Worm (Caenorhabditis elegans): Measurements from ENCODE around the gene C34F11.2.
A peak's percentile ranks its signal among the peaks of the same experiment; 100 is the strongest.

C34F11.2 gene

ce11 chrII:5229596-5229995, 17.5 kb downstream of the C34F11.2 start, which contains the start of gene EGAP2.2:
Gene EGAP2.2 (plus strand): TSS chrII:5229896.
- TF ChIP-seq T22C8.4 (GFP tag; IDR thresholded peaks at IDR 0.05) (no peak), ztf-23 (GFP tag; IDR thresholded peaks at IDR 0.05) (no peak), med-1 (GFP tag; optimal IDR thresholded peaks at IDR 0.05; ENCODE audit: insufficient read depth) (no peak)

ce11 chrII:5231111-5231510, 19.0 kb downstream of the C34F11.2 start, which contains the start of gene EGAP2.1:
Gene EGAP2.1 (plus strand): TSS chrII:5231411.
- 0 out of 2 replicates have a peak, but pooled peaks have one; percentile 34 for TF ChIP-seq T22C8.4 (GFP tag; IDR thresholded peaks at IDR 0.05)
- TF ChIP-seq cog-1 (tag; optimal IDR thresholded peaks at IDR 0.05), result no peak
- no peak for TF ChIP-seq ztf-29 (GFP tag; IDR thresholded peaks at IDR 0.05)
- TF ChIP-seq flt-1 (GFP tag; IDR thresholded peaks at IDR 0.05), result peak; percentile 49; the same call in 1 of the 2 replicates
- no peak for TF ChIP-seq ztf-23 (GFP tag; IDR thresholded peaks at IDR 0.05)
- no peak for TF ChIP-seq tab-1 (GFP tag; IDR thresholded peaks at IDR 0.05)
- TF ChIP-seq med-1 (GFP tag; optimal IDR thresholded peaks at IDR 0.05; ENCODE audit: insufficient read depth), result no peak
- TF ChIP-seq klf-2 (GFP tag; conservative IDR thresholded peaks at IDR 0.05), result no peak
- TF ChIP-seq ref-1 (GFP tag; conservative IDR thresholded peaks at IDR 0.05), result no peak

ce11 chrII:5234728-5235127, 22.7 kb downstream of the C34F11.2 start:
- TF ChIP-seq ztf-29 (GFP tag; IDR thresholded peaks at IDR 0.05) (no peak), ztf-23 (GFP tag; IDR thresholded peaks at IDR 0.05) (no peak), ref-1 (GFP tag; conservative IDR thresholded peaks at IDR 0.05) (no peak), T22C8.4 (GFP tag; IDR thresholded peaks at IDR 0.05) (no peak), klf-2 (GFP tag; conservative IDR thresholded peaks at IDR 0.05) (no peak), cog-1 (tag; optimal IDR thresholded peaks at IDR 0.05) (no peak), tab-1 (GFP tag; IDR thresholded peaks at IDR 0.05) (no peak), flt-1 (GFP tag; IDR thresholded peaks at IDR 0.05) (no peak), med-1 (GFP tag; optimal IDR thresholded peaks at IDR 0.05; ENCODE audit: insufficient read depth) (no peak)

ce11 chrII:5235758-5236157, 23.7 kb downstream of the C34F11.2 start, which contains the start of gene pho-1:
Gene pho-1 (minus strand): TSS chrII:5235846.
- TF ChIP-seq flt-1 (GFP tag; IDR thresholded peaks at IDR 0.05) (no peak), tab-1 (GFP tag; IDR thresholded peaks at IDR 0.05) (no peak), ztf-29 (GFP tag; IDR thresholded peaks at IDR 0.05) (no peak), klf-2 (GFP tag; conservative IDR thresholded peaks at IDR 0.05) (no peak), cog-1 (tag; optimal IDR thresholded peaks at IDR 0.05) (no peak), T22C8.4 (GFP tag; IDR thresholded peaks at IDR 0.05) (no peak)

ce11 chrII:5237699-5238098, 25.6 kb downstream of the C34F11.2 start:
- peak; percentile 62; the same call in 1 of the 2 replicates for TF ChIP-seq ztf-29 (GFP tag; IDR thresholded peaks at IDR 0.05)
- peak; percentile 72 for TF ChIP-seq flt-1 (GFP tag; IDR thresholded peaks at IDR 0.05)
- TF ChIP-seq ref-1 (GFP tag; conservative IDR thresholded peaks at IDR 0.05), result 0 out of 2 replicates have a peak, but pooled peaks have one; percentile 15
- no peak for TF ChIP-seq klf-2 (GFP tag; conservative IDR thresholded peaks at IDR 0.05)
- no peak for TF ChIP-seq T22C8.4 (GFP tag; IDR thresholded peaks at IDR 0.05)
- TF ChIP-seq ztf-23 (GFP tag; IDR thresholded peaks at IDR 0.05), result peak; percentile 56; the same call in 1 of the 2 replicates

- no peak for TF ChIP-seq ztf-23 (GFP tag; IDR thresholded peaks at IDR 0.05)
- TF ChIP-seq med-1 (GFP tag; optimal IDR thresholded peaks at IDR 0.05; ENCODE audit: insufficient read depth), result no peak
- TF ChIP-seq ztf-29 (GFP tag; IDR thresholded peaks at IDR 0.05), result no peak
- TF ChIP-seq klf-2 (GFP tag; conservative IDR thresholded peaks at IDR 0.05), result no peak
- TF ChIP-seq tab-1 (GFP tag; IDR thresholded peaks at IDR 0.05), result no peak
- no peak for TF ChIP-seq ref-1 (GFP tag; conservative IDR thresholded peaks at IDR 0.05)
- no peak for TF ChIP-seq T22C8.4 (GFP tag; IDR thresholded peaks at IDR 0.05)
Observed at ce11 chrII:5238366-5238765, 26.3 kb downstream of the C34F11.2 start, which contains the start of gene pho-4. Gene pho-4 (minus strand): TSS chrII:5238466.

ce11 chrII:5241560-5241959, 29.5 kb downstream of the C34F11.2 start, which contains the start of gene T16D1.1:
Gene T16D1.1 (minus strand): TSS chrII:5241660.
- no peak for TF ChIP-seq T22C8.4 (GFP tag; IDR thresholded peaks at IDR 0.05)
- no peak for TF ChIP-seq flt-1 (GFP tag; IDR thresholded peaks at IDR 0.05)
- TF ChIP-seq ref-1 (GFP tag; conservative IDR thresholded peaks at IDR 0.05), result no peak
- TF ChIP-seq ztf-29 (GFP tag; IDR thresholded peaks at IDR 0.05), result no peak
- no peak for TF ChIP-seq ztf-23 (GFP tag; IDR thresholded peaks at IDR 0.05)
- TF ChIP-seq tab-1 (GFP tag; IDR thresholded peaks at IDR 0.05), result no peak
- TF ChIP-seq med-1 (GFP tag; optimal IDR thresholded peaks at IDR 0.05; ENCODE audit: insufficient read depth), result no peak
- no peak for TF ChIP-seq cog-1 (tag; optimal IDR thresholded peaks at IDR 0.05)

- TF ChIP-seq ref-1 (GFP tag; conservative IDR thresholded peaks at IDR 0.05), result no peak
- no peak for TF ChIP-seq tab-1 (GFP tag; IDR thresholded peaks at IDR 0.05)
- TF ChIP-seq flt-1 (GFP tag; IDR thresholded peaks at IDR 0.05), result no peak
- TF ChIP-seq klf-2 (GFP tag; conservative IDR thresholded peaks at IDR 0.05), result no peak
- TF ChIP-seq med-1 (GFP tag; optimal IDR thresholded peaks at IDR 0.05; ENCODE audit: insufficient read depth), result no peak
- no peak for TF ChIP-seq ztf-23 (GFP tag; IDR thresholded peaks at IDR 0.05)
- TF ChIP-seq T22C8.4 (GFP tag; IDR thresholded peaks at IDR 0.05), result no peak
- no peak for TF ChIP-seq ztf-29 (GFP tag; IDR thresholded peaks at IDR 0.05)
- no peak for TF ChIP-seq cog-1 (tag; optimal IDR thresholded peaks at IDR 0.05)
Observed at ce11 chrII:5246791-5247361, 34.8 kb downstream of the C34F11.2 start, which contains the start of gene ptr-6. Gene ptr-6 (minus strand): TSS chrII:5246837.

ce11 chrII:5255435-5255834, 43.4 kb downstream of the C34F11.2 start, which contains the start of gene frpr-4:
Gene frpr-4 (minus strand): TSS chrII:5255535.
- TF ChIP-seq tab-1 (GFP tag; IDR thresholded peaks at IDR 0.05) (no peak), med-1 (GFP tag; optimal IDR thresholded peaks at IDR 0.05; ENCODE audit: insufficient read depth) (no peak), cog-1 (tag; optimal IDR thresholded peaks at IDR 0.05) (no peak), ztf-29 (GFP tag; IDR thresholded peaks at IDR 0.05) (no peak), ztf-23 (GFP tag; IDR thresholded peaks at IDR 0.05) (no peak)

Measured in whole organism, midembryonic.